Worm (Caenorhabditis elegans) whole organism, early embryonic: Measurements from ENCODE around the gene srx-17.

Experiments used
- ama-1 ChIP-seq: fragments of 150-350 bp; optimal IDR thresholded peaks from 2 replicates; lab custom pipeline; 2014
- flt-1 ChIP-seq: fragments of 200-800 bp; sonication (Bioruptor generic); IDR thresholded peaks from 2 replicates; pipeline ENCODE4 v1.3.6; 2022; ENCODE audit warnings: missing genetic modification characterization, missing compliant biosample characterization
- hmbx-1 ChIP-seq: sonication (generic microtip); optimal IDR thresholded peaks from 2 replicates; lab custom pipeline; 2016; ENCODE audit warnings: mild to moderate bottlenecking, missing genetic modification characterization, missing compliant biosample characterization
- scrt-1 ChIP-seq: fragments of 200-800 bp; sonication (Bioruptor generic); IDR thresholded peaks from 2 replicates; pipeline ENCODE4 v1.3.6; 2022; ENCODE audit warnings: missing genetic modification characterization, missing compliant biosample characterization
- tbx-11 ChIP-seq: fragments of 200-800 bp; sonication (Bioruptor generic); IDR thresholded peaks from 2 replicates; pipeline ENCODE4 v1.3.6; 2022; ENCODE audit warnings: missing genetic modification characterization, missing compliant biosample characterization
- tbx-37 ChIP-seq: fragments of 200-800 bp; sonication (Bioruptor generic); conservative IDR thresholded peaks from 2 replicates; pipeline ENCODE4 v1.3.6; 2022; ENCODE audit warnings: missing genetic modification reagents, missing genetic modification characterization, missing compliant biosample characterization

ce11 chrV:13833951-13834350, 7.1 kb upstream of the srx-17 start, which contains the start of gene srx-129:
- TF ChIP-seq scrt-1 (no peak), tbx-11 (GFP tag; lab: Robert Waterston, UW) (no peak), tbx-37 (GFP tag; lab: Robert Waterston, UW) (no peak), flt-1 (GFP tag; lab: Robert Waterston, UW) (no peak), hmbx-1 (tag; lab: Kevin White, UChicago) (no peak), ama-1 (lab: Kevin White, UChicago) (no peak)
